Fruit fly (Drosophila melanogaster) Kc167 (cell line): ENCODE measurements around the gene mTerf3.

Source experiments
- Myc ChIP-seq: fragments of >200 bp; optimal IDR thresholded peaks from 2 replicates; lab custom pipeline; 2017; ENCODE audit warnings: missing external identifiers
- Sin3A ChIP-seq: fragments of >200 bp; optimal IDR thresholded peaks from 2 replicates; lab custom pipeline; 2018; ENCODE audit warnings: missing external identifiers
- h ChIP-seq: fragments of >200 bp; optimal IDR thresholded peaks from 3 replicates; lab custom pipeline; 2018; ENCODE audit warnings: missing external identifiers
- insv ChIP-seq: fragments of >200 bp; optimal IDR thresholded peaks from 3 replicates; lab custom pipeline; 2018; ENCODE audit warnings: missing external identifiers
- psq ChIP-seq: fragments of >200 bp; optimal IDR thresholded peaks from 2 replicates; lab custom pipeline; 2017; ENCODE audit warnings: missing external identifiers
- ttk ChIP-seq: sonication (Bioruptor generic); optimal IDR thresholded peaks from 2 replicates; lab custom pipeline; 2017; ENCODE audit warnings: missing external identifiers

mTerf3 gene

DNA sequence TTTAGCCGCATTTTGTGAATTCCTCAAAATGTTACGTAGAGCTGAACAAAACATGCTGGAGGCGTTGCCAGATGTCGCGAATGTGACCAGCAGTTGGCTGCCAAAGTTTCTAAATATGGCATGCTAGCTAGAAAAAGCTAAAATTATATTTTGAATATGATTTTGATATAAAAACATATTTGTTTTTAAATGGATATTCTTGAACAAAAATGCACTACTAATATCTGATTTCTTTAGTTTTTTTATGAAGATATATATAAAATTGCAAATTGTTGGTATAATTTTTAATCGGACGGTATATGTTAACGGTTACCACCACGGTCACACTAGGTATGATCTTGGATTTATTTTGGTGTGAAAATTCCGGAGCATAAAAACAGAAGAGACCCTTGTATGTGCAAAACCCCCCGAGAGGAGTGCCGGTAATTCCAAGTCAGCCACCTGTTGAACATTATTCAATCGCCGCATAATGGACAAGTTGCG lies at the start of gene mTerf3, which contains the start of gene CG5104:
Gene mTerf3, minus strand, starts transcription at position 86 of the 483 bp plus-strand sequence.
Gene CG5104, plus strand, starts transcription at position 323 of the 483 bp plus-strand sequence.
- TF ChIP-seq h (lab: Kevin White, UChicago): no peak
- TF ChIP-seq Sin3A: no peak
- no peak for TF ChIP-seq ttk (lab: Kevin White, UChicago)
- no peak for TF ChIP-seq psq (lab: Kevin White, UChicago)
- TF ChIP-seq insv (lab: Kevin White, UChicago): no peak
- no peak for TF ChIP-seq Myc (lab: Kevin White, UChicago)

DNA sequence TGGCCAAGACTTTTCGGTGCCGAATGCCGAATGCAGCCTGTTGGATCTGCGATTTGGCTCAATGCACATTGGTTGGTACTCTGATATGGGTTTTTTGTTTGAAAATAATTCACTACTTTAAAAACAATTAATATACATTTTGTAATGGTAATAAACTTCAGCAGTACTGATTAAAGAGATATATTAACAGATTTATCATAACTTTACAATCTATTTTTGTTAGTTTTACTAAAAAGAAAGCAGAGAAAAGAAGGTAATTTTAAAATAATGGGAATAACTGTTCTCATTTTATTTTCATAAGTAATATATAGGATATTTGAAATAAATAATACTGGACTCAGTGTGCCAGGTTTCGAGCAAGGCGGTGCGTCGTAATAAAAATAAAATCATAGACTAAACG lies 49.6 kb upstream of the mTerf3 start:
- TF ChIP-seq insv (lab: Kevin White, UChicago): no peak
- no peak for TF ChIP-seq Myc (lab: Kevin White, UChicago)
- no peak for TF ChIP-seq psq (lab: Kevin White, UChicago)
- TF ChIP-seq Sin3A: no peak
- no peak for TF ChIP-seq h (lab: Kevin White, UChicago)
- TF ChIP-seq ttk (lab: Kevin White, UChicago): no peak

DNA sequence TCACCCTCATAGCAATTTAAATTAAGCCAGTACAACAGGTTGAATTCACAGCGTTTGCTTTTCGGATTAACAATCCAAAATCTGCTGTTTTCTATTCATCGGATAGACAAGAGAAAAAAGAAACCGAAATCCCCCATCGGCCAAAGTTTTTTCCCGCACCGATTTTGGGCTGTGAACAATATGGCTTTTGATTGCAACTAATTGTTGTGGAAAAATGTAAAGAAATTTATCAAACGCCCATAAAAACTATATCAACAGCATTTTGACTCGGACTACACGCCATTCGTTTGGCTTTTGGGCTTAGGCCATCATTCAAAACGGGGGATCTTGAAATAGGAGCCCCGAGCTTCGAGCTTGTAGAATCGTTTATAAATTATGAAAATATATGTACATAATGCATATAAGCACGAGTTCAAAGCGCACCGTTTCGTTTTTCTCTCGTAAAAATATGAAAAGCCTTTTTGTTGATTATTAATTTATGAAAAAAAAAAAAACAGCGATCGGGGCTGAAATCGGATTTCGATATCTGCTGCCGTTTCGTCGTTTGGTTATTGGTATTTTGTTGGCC lies 45.1 kb upstream of the mTerf3 start:
- TF ChIP-seq psq (lab: Kevin White, UChicago) (no peak), Sin3A (no peak), h (lab: Kevin White, UChicago) (no peak)

DNA sequence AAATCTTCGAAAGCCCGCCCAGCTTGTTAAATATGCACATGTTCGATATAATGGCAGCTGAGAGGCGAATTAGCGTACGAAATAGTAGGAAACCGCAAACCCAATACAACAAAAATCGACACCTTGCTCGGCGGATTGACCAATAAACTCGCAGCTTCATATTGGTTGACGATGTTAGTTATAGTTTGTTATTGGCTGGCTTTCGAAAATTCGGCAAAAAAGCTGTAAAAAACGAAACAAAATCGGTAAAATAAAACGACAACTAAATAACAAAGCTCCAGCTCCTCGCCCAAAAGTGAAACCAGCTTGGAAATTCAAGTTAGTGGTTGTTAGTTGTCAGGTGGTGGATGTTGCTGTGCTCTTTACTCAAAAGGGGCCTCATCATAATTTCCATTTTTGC lies 43.2 kb upstream of the mTerf3 start:
- TF ChIP-seq Sin3A: no peak
- no peak for TF ChIP-seq ttk (lab: Kevin White, UChicago)
- no peak for TF ChIP-seq psq (lab: Kevin White, UChicago)
- TF ChIP-seq Myc (lab: Kevin White, UChicago): no peak
- no peak for TF ChIP-seq insv (lab: Kevin White, UChicago)
- no peak for TF ChIP-seq h (lab: Kevin White, UChicago)

DNA sequence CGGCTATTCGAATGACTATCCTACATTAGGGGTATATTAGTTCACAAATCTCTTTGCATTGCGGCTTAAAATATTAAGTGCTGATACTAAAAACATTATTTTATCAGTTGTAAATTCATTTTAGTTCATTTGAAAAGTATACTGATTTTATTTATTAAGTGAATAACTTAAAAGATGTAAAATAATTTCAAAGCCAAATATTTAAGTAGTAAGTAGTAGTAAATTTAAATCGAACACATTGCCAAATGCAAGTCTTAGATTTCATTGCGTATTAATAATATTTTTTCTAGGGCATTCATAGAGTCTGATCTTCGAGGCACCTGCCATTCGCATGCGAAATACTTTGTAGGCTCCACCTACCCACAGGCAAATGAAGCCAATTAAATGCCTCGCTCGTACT lies 42.1 kb upstream of the mTerf3 start:
- no peak for TF ChIP-seq psq (lab: Kevin White, UChicago)
- TF ChIP-seq Myc (lab: Kevin White, UChicago): no peak
- no peak for TF ChIP-seq h (lab: Kevin White, UChicago)
- TF ChIP-seq Sin3A: no peak
- TF ChIP-seq ttk (lab: Kevin White, UChicago): no peak
- no peak for TF ChIP-seq insv (lab: Kevin White, UChicago)

DNA sequence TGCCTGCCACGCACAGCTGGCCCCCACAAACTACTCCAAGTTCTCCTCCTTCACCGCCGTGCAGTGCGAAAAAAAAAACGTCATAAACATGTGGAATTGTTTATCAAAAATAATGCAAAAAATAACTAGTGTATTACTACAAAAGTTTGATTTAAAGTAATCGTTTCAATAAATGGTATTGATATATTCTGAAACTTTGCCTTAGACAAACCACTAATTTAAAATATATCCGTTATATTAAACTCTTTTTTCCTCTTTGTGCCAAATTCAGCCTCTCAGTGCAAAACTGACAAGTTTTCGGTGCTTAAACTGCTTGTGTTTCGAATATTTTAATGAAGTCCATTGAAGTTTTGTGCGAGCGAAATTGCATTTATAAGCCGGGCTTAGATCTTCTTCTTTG lies 36.5 kb upstream of the mTerf3 start:
- no peak for TF ChIP-seq psq (lab: Kevin White, UChicago)
- TF ChIP-seq ttk (lab: Kevin White, UChicago): no peak
- TF ChIP-seq Sin3A: no peak
- no peak for TF ChIP-seq Myc (lab: Kevin White, UChicago)

DNA sequence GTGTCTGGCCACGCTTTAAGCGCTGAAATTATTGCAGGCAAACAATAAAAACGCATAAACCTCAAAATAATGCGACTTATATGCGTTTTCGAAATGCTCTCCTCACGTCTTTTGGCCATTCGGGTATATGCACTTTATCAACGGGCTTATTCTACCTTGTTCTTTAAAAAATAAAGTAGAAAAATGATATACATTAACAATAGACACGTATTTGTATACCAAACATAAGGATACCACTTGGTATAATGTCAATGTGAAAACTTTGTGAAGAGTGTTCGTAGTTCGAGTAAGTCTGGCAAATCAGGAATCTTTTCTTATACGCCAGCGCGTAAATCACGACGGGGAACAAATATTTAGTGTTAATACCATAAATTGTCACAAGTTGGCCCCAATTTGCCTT lies 35.8 kb upstream of the mTerf3 start:
- TF ChIP-seq insv (lab: Kevin White, UChicago) (no peak), Myc (lab: Kevin White, UChicago) (no peak), ttk (lab: Kevin White, UChicago) (no peak), Sin3A (no peak), psq (lab: Kevin White, UChicago) (no peak), h (lab: Kevin White, UChicago) (no peak)

DNA sequence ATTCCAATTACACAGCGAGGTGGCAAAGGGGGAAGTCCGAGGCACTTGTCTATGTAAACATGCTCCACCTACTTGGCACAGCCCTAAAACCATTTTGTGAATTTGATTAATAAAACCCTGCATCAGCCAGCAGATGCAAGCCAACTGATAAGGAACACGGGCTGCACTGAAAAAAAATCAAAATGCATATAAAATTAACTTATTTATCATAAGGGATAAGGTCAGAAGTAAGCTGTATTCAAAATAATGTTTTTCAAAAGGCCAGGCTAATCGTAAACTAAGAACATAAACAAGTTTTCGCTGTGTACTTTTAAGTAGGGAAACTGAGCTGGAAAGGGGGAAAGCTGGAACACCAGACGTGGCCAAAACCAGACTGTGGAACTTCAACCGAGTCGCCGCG lies 31.3 kb upstream of the mTerf3 start:
- TF ChIP-seq psq (lab: Kevin White, UChicago) (no peak), Sin3A (no peak), h (lab: Kevin White, UChicago) (no peak), Myc (lab: Kevin White, UChicago) (no peak), insv (lab: Kevin White, UChicago) (no peak), ttk (lab: Kevin White, UChicago) (no peak)

DNA sequence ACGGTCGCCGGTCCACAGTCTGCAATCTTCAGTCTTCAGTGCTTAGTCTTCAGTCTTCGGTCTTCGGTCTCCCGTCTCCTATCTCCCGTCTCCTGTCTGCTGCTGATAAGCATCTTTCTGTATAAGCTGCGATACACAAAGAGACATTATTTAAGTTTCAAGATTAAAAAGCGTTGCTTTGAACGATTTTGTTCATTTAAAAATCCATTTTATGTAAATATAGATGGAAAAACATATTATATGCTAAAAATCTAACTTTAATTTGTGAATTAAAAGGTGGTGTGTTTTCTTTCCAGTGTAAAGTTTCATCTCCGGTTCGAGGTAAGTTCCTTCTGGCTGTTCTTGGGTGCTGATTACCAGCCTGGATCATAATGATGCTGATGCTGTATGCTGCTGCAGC lies 28.8 kb upstream of the mTerf3 start:
- TF ChIP-seq insv (lab: Kevin White, UChicago) (no peak), psq (lab: Kevin White, UChicago) (no peak), h (lab: Kevin White, UChicago) (no peak), ttk (lab: Kevin White, UChicago) (no peak), Myc (lab: Kevin White, UChicago) (no peak), Sin3A (no peak)

DNA sequence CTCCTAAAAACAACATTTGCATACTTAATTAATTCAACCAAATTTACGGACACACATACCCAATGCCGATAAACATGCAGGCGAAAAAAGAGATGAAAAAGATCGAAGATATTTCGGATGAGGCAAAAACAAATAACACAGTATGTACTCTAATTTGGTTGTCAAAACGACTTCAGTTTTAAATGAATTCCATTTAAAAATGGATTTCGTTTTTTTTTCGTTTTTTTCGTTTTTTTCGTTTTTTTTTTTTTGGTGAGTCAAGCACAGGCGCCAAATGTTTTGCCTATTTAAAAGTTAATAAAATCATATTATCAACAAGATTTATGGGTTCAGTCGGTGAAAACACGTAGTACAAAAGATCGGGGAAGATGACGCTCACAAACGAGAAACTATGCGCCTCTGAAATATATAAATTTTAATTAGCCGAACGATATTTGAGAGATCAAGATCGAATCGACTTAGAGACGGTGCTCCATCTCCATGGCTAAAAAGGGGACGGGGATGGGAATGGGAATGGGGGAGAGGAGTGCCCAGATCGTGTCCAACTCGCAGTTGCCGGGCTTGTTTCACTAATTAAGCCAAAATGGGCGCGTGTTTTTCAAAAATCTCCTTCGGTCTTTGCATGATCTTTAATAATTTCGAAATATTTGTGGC lies 27.8 kb upstream of the mTerf3 start:
- TF ChIP-seq h (lab: Kevin White, UChicago) (no peak), Myc (lab: Kevin White, UChicago) (no peak), psq (lab: Kevin White, UChicago) (no peak), insv (lab: Kevin White, UChicago) (no peak), ttk (lab: Kevin White, UChicago) (no peak), Sin3A (no peak)

DNA sequence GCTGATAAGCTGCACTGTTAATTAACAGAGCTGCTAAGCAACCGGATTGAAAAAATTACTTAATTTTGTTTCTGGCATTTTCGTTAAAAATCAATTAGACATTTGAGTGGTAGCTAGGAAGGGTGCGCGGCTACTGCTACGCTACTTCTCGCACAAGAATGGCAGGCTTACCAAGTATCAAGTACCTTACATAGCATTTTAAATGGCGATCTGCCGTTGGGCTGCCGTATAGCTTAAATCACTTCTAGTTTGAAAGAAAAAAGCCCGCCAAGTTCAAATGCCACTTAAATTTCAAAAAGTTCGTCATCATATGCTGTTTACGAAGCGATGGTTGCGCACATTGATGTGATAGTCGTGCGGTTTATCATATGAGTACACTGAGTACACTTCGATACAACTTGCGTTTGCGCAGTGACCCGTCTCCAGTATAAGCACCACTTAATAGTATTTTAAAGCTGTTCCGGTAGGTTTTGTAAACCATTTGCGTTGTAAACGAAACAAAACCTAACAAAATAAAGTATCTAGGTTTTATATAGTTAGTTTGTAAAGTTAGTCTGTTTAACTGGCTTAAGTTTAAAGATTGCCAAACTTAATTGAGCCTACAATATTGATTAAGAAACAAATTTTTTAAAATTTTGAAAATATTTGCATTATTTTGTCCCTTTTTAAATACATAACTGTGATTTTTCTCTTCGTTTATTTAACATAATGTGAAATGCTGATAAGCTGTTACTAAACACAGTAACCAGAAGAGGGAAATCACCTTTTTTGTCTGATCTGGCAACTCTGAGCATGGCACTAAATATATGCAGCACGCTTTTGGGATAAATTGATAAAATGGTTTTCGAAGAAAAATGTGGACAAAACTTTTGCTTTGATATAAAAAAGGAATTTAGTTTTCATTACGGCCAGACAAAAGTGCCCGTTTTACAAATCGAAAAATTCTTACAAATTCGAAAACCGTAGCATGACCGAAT lies 20.7 kb upstream of the mTerf3 start:
- no peak for TF ChIP-seq Sin3A
- TF ChIP-seq ttk (lab: Kevin White, UChicago): no peak
- no peak for TF ChIP-seq insv (lab: Kevin White, UChicago)
- TF ChIP-seq Myc (lab: Kevin White, UChicago): no peak
- no peak for TF ChIP-seq psq (lab: Kevin White, UChicago)
- no peak for TF ChIP-seq h (lab: Kevin White, UChicago)
